Worm (Caenorhabditis elegans) whole organism, early embryonic: ENCODE measurements around the gene C47E8.3.

Experiments
- aly-1 ChIP-seq: sonication (generic microtip); optimal IDR thresholded peaks from 2 replicates; lab custom pipeline; 2016; ENCODE audit warnings: missing genetic modification characterization, missing compliant biosample characterization
- ama-1 ChIP-seq: fragments of 150-350 bp; optimal IDR thresholded peaks from 2 replicates; lab custom pipeline; 2014
- ceh-13 ChIP-seq: fragments of 200-800 bp; sonication (Bioruptor generic); optimal IDR thresholded peaks from 2 replicates; lab custom pipeline; 2018; ENCODE audit warnings: mild to moderate bottlenecking, missing genetic modification characterization, missing compliant biosample characterization
- flt-1 ChIP-seq: fragments of 200-800 bp; sonication (Bioruptor generic); IDR thresholded peaks from 2 replicates; pipeline ENCODE4 v1.3.6; 2022; ENCODE audit warnings: missing genetic modification characterization, missing compliant biosample characterization
- hmbx-1 ChIP-seq: sonication (generic microtip); optimal IDR thresholded peaks from 2 replicates; lab custom pipeline; 2016; ENCODE audit warnings: mild to moderate bottlenecking, missing genetic modification characterization, missing compliant biosample characterization
- scrt-1 ChIP-seq: fragments of 200-800 bp; sonication (Bioruptor generic); IDR thresholded peaks from 2 replicates; pipeline ENCODE4 v1.3.6; 2022; ENCODE audit warnings: missing genetic modification characterization, missing compliant biosample characterization
- tra-4 ChIP-seq: sonication (generic microtip); optimal IDR thresholded peaks from 2 replicates; lab custom pipeline; 2017; ENCODE audit warnings: missing genetic modification characterization, missing compliant biosample characterization

DNA sequence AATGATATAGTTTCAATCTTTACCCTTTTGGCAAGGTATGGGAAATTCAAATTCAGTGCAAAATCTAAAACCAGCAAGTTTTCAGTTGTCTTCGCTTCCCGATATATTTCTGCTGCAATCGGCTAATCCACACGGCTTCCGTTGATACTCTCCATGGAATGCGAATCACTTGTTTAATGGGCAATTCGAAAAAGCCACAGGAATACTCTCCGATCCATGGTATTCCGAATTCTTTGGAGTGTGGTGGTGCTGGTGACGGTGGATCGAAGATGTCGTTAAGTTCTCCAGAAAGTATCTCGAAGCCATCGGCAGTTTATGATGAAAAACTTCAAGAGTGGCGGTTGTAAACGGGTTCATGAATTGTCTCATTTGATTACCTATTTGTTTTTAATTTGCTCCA, 3.2 kb downstream of the C47E8.3 start:
- no peak for TF ChIP-seq ama-1 (lab: Kevin White, UChicago)
- TF ChIP-seq scrt-1 (GFP tag; lab: Robert Waterston, UW): no peak
- no peak for TF ChIP-seq hmbx-1 (tag; lab: Kevin White, UChicago)
- TF ChIP-seq flt-1 (GFP tag; lab: Robert Waterston, UW): no peak
- TF ChIP-seq ceh-13 (GFP tag; lab: Kevin White, UChicago): no peak
- TF ChIP-seq aly-1 (tag; lab: Kevin White, UChicago): no peak
- no peak for TF ChIP-seq tra-4 (tag; lab: Kevin White, UChicago)
